Fruit fly (Drosophila melanogaster): ENCODE results near the gene CG31267.

The CG31267 gene

DNA sequence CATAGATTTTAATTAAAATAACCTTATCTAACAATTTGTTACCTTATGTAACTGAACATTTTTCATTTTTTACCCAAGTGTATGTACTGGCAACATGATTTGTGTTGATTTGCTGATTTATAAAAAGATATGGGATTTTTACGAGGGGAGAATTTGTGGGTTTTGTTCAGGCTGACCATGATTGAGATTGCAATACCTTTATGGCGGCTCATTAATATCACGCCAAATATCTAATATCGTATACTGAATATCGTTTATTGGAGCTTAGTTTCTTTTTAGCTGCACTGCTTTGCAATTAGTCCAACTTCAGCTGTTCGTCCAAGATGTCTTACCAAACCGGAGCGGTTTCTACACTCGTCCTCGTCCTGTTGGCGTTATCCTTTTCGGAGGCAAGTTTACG lies at the start of gene CG31267:
CG31267 (plus strand) TSS at position 301 of the 400 bp plus-strand sequence.
- TF ChIP-seq usp (GFP tag; optimal IDR thresholded peaks at IDR 0.05) (no peak), pan (optimal IDR thresholded peaks at IDR 0.05) (no peak), Dll (optimal IDR thresholded peaks at IDR 0.05) (no peak), EcR (GFP tag; optimal IDR thresholded peaks at IDR 0.05) (no peak), CG8478 (optimal IDR thresholded peaks at IDR 0.05) (no peak)

dm6 chr3R:17085029-17085807 lies 48.8 kb upstream of the CG31267 start, which contains the start of gene GckIII:
GckIII (plus strand) TSS chr3R:17085513.
- TF ChIP-seq usp (GFP tag; optimal IDR thresholded peaks at IDR 0.05) (no peak), psq (optimal IDR thresholded peaks at IDR 0.05) (no peak)

DNA sequence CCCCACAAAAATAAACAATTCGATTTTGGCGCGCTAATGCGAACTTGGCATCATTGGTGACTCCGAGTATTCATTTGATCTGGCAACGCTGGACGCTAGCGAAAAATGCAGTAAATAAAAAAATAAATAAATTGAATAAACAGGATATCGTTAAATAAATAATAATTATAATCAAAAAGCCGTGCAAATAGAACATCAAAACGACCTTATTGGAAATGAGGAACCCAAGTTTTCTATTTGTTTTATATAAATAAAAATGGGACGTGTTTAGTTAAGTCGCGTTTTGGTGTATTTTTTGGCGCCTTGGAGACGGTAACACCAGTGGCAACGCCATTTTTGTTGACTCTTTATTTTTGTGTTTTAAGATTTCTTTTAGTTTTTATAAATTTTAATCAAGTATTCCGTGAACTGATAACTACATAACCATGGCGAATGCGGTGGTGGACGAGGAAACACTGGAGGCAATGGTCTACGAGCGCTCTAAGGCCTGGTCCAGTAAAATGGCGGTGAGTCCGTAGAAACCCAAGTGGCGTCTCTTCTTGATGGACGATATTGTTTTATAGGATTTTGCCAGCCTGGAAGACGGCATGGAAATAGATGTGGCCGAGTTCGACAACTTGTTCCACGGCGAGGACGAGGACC lies 45.9 kb upstream of the CG31267 start, which contains the start of gene cal1:
cal1 (plus strand) TSS at position 304 of the 642 bp plus-strand sequence.
- TF ChIP-seq EcR (GFP tag; optimal IDR thresholded peaks at IDR 0.05) (no peak), usp (GFP tag; optimal IDR thresholded peaks at IDR 0.05) (no peak), Dll (optimal IDR thresholded peaks at IDR 0.05) (no peak), pan (optimal IDR thresholded peaks at IDR 0.05) (no peak), CG8478 (optimal IDR thresholded peaks at IDR 0.05) (no peak), psq (optimal IDR thresholded peaks at IDR 0.05) (no peak)

DNA sequence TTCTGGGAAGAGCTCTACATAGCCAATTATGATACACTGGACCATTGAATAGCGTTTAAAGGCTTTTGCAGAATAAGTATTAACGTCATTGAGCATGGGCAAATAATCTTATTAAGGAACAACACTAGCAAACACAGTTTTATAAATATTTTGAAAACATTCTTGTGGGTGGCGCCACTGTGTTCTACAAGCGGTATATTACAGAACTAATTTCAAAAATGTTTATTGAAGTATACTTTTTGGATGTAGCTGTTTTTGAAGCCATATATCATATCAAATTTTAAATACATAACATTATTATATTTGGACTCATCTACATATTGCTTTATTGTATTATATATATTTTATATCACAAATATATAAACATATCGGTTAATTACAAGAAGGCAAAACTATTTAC lies 25.1 kb upstream of the CG31267 start:
- TF ChIP-seq usp (GFP tag; optimal IDR thresholded peaks at IDR 0.05), result no peak
- no peak for TF ChIP-seq EcR (GFP tag; optimal IDR thresholded peaks at IDR 0.05)

- TF ChIP-seq usp (GFP tag; optimal IDR thresholded peaks at IDR 0.05), result no peak
- TF ChIP-seq Dll (optimal IDR thresholded peaks at IDR 0.05), result peak; percentile 12
These were observed 22.9 kb upstream of the CG31267 start for dm6 chr3R:17110880-17111726.

DNA sequence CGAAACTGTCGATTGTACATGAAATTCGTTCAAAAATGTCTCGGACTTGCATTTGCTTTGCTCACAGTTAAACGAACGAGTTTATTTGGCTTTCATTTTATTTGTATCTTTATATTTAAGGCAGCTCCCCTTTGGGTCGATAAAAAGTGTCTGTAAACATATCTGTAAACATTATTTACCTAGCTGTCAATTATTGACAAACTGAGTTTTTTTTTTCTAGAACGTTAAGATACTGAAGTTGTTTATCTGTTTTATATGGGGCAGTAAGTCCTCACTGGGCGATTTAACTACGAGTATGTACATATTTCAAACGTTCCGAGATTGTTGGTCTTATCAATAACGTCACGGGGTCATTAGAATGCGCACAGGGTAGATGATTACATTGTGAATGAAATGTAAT lies 18.3 kb upstream of the CG31267 start:
- TF ChIP-seq EcR (GFP tag; optimal IDR thresholded peaks at IDR 0.05), result no peak
- TF ChIP-seq CG8478 (optimal IDR thresholded peaks at IDR 0.05), result no peak

- TF ChIP-seq usp (GFP tag; optimal IDR thresholded peaks at IDR 0.05) (no peak), psq (optimal IDR thresholded peaks at IDR 0.05) (no peak), CG8478 (optimal IDR thresholded peaks at IDR 0.05) (no peak), pan (optimal IDR thresholded peaks at IDR 0.05) (no peak), Dll (optimal IDR thresholded peaks at IDR 0.05) (no peak), EcR (GFP tag; optimal IDR thresholded peaks at IDR 0.05) (no peak)
These were observed 17.8 kb upstream of the CG31267 start for dm6 chr3R:17116231-17116630.

DNA sequence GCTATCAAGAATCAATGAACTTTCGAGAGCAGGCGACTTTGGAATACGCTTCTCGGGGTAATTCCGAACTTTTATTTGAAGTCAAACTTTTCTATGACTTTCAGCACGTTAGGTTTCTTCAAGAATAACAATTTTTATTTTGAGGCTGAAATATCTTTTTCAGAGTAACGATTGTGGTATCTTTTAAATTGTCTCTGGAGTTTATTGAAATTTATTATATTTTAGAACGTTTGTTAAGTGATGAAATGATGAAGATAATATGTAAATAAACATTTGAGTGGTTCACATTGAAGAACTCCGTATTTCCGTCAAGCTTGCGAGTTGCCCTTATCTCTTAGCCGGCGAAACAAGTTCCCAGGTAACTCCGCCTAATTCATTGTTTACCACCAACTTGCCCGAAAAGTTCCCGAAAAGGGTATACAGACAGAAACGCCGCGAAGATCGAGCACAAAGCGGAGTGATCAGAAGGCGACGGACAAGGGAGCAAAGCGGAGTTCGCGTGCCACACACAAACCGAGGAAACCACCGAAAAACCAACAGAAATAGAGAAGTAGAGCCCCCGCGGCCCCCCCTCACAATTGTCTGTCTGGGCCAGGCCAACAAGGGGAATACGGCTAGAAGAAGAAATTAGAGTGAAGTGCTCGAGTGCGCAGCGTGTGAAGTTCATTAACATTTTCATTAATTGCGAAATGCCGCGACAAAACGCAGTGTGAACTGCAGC lies 16.2 kb upstream of the CG31267 start:
- no peak for TF ChIP-seq CG8478 (optimal IDR thresholded peaks at IDR 0.05)
- no peak for TF ChIP-seq Dll (optimal IDR thresholded peaks at IDR 0.05)
- TF ChIP-seq pan (optimal IDR thresholded peaks at IDR 0.05), result no peak
- TF ChIP-seq usp (GFP tag; optimal IDR thresholded peaks at IDR 0.05), result no peak
- TF ChIP-seq psq (optimal IDR thresholded peaks at IDR 0.05), result no peak

dm6 chr3R:17118917-17119378 lies 15.0 kb upstream of the CG31267 start:
- no peak for TF ChIP-seq usp (GFP tag; optimal IDR thresholded peaks at IDR 0.05)
- TF ChIP-seq CG8478 (optimal IDR thresholded peaks at IDR 0.05), result no peak
- no peak for TF ChIP-seq pan (optimal IDR thresholded peaks at IDR 0.05)
- TF ChIP-seq EcR (GFP tag; optimal IDR thresholded peaks at IDR 0.05), result no peak
- no peak for TF ChIP-seq Dll (optimal IDR thresholded peaks at IDR 0.05)
- TF ChIP-seq psq (optimal IDR thresholded peaks at IDR 0.05), result no peak

DNA sequence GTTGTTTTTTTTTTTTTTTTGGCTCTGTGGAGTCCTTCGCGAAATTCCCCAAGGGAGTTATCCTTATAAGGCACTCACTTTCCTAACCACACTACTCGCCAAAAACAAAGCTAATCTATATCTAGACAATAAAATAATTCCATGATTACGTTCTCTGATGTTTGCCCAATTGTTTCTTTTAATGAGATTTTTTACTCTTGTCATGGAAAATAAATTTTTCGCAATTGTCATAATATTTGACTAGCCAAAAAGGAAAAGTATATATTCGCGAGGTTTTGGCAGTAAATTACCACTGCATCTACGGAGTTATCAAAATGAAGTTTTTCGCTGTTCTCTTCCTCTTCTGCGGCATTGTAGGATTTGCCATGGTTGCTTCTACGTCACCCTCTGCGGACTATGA lies 13.8 kb upstream of the CG31267 start, which contains the start of gene CG34278:
CG34278 (plus strand) TSS at position 301 of the 400 bp plus-strand sequence.
- TF ChIP-seq psq (optimal IDR thresholded peaks at IDR 0.05) (no peak), pan (optimal IDR thresholded peaks at IDR 0.05) (no peak), usp (GFP tag; optimal IDR thresholded peaks at IDR 0.05) (no peak), CG8478 (optimal IDR thresholded peaks at IDR 0.05) (no peak), Dll (optimal IDR thresholded peaks at IDR 0.05) (no peak), EcR (GFP tag; optimal IDR thresholded peaks at IDR 0.05) (no peak)

DNA sequence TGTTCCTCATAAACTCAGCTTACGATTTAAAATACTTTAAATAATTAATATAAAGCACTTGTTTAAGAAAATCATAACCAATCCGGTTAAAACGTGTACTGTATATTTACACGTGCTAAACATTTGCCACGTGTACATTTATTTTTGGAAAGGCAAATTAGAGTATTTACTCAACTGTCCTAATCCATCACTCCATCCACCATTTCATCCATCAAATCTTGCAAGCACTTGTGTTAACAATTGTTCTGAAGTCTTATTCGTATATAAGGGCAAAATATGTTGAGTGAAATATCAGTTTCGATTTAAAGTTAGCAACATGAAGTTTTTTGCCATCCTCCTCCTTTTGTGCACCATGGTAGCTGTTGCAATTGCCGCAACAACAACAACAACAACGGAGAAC lies 12.7 kb upstream of the CG31267 start, which contains the start of gene CG42779:
CG42779 (plus strand) TSS at position 301 of the 400 bp plus-strand sequence.
- TF ChIP-seq CG8478 (optimal IDR thresholded peaks at IDR 0.05) (no peak), Dll (optimal IDR thresholded peaks at IDR 0.05) (no peak), psq (optimal IDR thresholded peaks at IDR 0.05) (no peak), pan (optimal IDR thresholded peaks at IDR 0.05) (no peak), EcR (GFP tag; optimal IDR thresholded peaks at IDR 0.05) (no peak), usp (GFP tag; optimal IDR thresholded peaks at IDR 0.05) (no peak)

Measured in whole organism.